1 fruit fly cellular context compared by ENCODE assay signal in the genomic region with DNA sequence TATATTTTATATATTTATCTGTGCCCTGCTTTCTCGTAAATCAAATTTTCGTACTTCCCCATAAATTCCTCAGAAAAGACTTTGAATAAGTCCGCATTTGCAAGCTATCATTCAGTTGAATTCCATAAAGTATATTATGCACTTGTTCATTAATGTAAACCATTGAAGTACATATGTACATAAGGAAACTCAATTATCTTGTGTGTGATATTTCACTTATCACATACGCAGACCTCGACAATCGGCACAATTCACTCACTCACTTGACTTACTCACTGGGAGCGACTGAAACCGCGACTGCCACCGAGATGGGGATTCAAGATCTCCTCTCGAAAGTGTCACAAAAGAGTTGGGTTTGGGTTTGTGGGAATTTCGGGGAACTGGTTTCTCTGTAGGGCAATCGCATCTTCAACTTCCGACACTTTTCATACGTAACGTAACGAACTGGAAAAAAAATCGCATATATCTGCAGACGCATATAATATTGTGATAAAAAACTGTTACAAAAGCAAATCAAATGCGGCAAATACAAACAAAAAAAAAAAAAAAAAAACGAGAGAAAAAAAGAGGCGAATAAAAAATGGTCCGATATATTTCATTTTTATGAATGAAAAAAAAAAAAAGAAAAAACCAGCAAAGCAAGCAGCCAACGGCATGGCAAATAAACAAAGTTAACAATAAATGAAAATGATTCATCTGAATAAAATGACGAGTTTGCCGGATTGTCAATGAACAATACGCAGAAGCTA.
TF ChIP-seq lines count a peak whose summit lies in the region.

No protein-coding gene starts in this region.

TF ChIP-seq in whole organism, embryonic, 481 proteins besides CTCF, POLR2A, EP300 and RAD21 (continued from another document):
- TF ChIP-seq sens (GFP tag; lab: Kevin White, UChicago) (peak; percentile 45), Sox102F (GFP tag; optimal IDR thresholded peaks at IDR 0.05; lab: Kevin White, UChicago) (peak; percentile 24), bowl (GFP tag; IDR thresholded peaks at IDR 0.05; lab: Robert Waterston, UW) (0 out of 2 replicates have a peak, but pooled peaks have one; percentile 41), CG2678 (tag; optimal IDR thresholded peaks at IDR 0.05; lab: Kevin White, UChicago) (peak; percentile 53), ci (GFP tag; IDR thresholded peaks at IDR 0.05; lab: Robert Waterston, UW) (peak; percentile 75), z (GFP tag; IDR thresholded peaks at IDR 0.05; lab: Robert Waterston, UW) (0 out of 3 replicates have a peak, but pooled peaks have one; percentile 44), Meics (GFP tag; optimal IDR thresholded peaks at IDR 0.05; lab: Kevin White, UChicago) (peak; percentile 5), lab (GFP tag; optimal IDR thresholded peaks at IDR 0.05; lab: Kevin White, UChicago) (peak; percentile 63), CG7987 (GFP tag; optimal IDR thresholded peaks at IDR 0.05; lab: Kevin White, UChicago) (peak; percentile 29), CoRest (tag; optimal IDR thresholded peaks at IDR 0.05; lab: Kevin White, UChicago) (no peak), CG17359 (tag; optimal IDR thresholded peaks at IDR 0.05; lab: Kevin White, UChicago) (peak; percentile 68), CG2120 (GFP tag; optimal IDR thresholded peaks at IDR 0.05; lab: Kevin White, UChicago) (peak; percentile 15), CG12659 (GFP tag; optimal IDR thresholded peaks at IDR 0.05; lab: Kevin White, UChicago) (peak; percentile 22), CG10209 (GFP tag; optimal IDR thresholded peaks at IDR 0.05; lab: Kevin White, UChicago) (peak; percentile 26), CG17568 (GFP tag; optimal IDR thresholded peaks at IDR 0.05; lab: Kevin White, UChicago) (peak; percentile 12), CG15269 (tag; optimal IDR thresholded peaks at IDR 0.05; lab: Kevin White, UChicago) (peak; percentile 25), MBD-R2 (GFP tag; IDR thresholded peaks at IDR 0.05; lab: Robert Waterston, UW) (peak; percentile 9; the same call in 1 of the 2 replicates), onecut (GFP tag; IDR thresholded peaks at IDR 0.05; lab: Robert Waterston, UW) (no peak), mirr (GFP tag; optimal IDR thresholded peaks at IDR 0.05; lab: Kevin White, UChicago) (peak; percentile 26), Nf-YA (GFP tag; IDR thresholded peaks at IDR 0.05; lab: Robert Waterston, UW) (peak; percentile 45; the same call in 1 of the 2 replicates), CG13296 (GFP tag; optimal IDR thresholded peaks at IDR 0.05; lab: Kevin White, UChicago) (peak; percentile 16), sug (tag; optimal IDR thresholded peaks at IDR 0.05; lab: Kevin White, UChicago) (peak; percentile 9), CG8290 (GFP tag; optimal IDR thresholded peaks at IDR 0.05; lab: Kevin White, UChicago) (no peak), CG8290 (tag; optimal IDR thresholded peaks at IDR 0.05; lab: Kevin White, UChicago) (peak in 1 of 2 experiments; percentile 59), ase (GFP tag; IDR thresholded peaks at IDR 0.05; lab: Robert Waterston, UW) (no peak), odd (GFP tag; optimal IDR thresholded peaks at IDR 0.05; lab: Kevin White, UChicago) (peak; percentile 28), ATbp (GFP tag; optimal IDR thresholded peaks at IDR 0.05; lab: Kevin White, UChicago) (peak; percentile 71), CG18619 (GFP tag; optimal IDR thresholded peaks at IDR 0.05; lab: Kevin White, UChicago) (peak; percentile 2), CG8478 (optimal IDR thresholded peaks at IDR 0.05; lab: Kevin White, UChicago) (no peak)
